Worm (Caenorhabditis elegans): ENCODE measurements around the gene zipt-9.
A peak's percentile ranks its signal among the peaks of the same experiment; 100 is the strongest.

The zipt-9 gene

ce11 chrV:13678542-13678941, 36.5 kb downstream of the zipt-9 start, which contains the start of the genes tag-65 and ccz-1:
TSS of gene tag-65 (minus strand) at chrV:13678587.
TSS of gene ccz-1 (plus strand) at chrV:13678875.
- TF ChIP-seq elt-3 (tag; optimal IDR thresholded peaks at IDR 0.05) = no peak
- peak; percentile 88 for TF ChIP-seq crh-2 (tag; optimal IDR thresholded peaks at IDR 0.05)
- TF ChIP-seq C34F6.9 (tag; optimal IDR thresholded peaks at IDR 0.05) = peak; percentile 97
- TF ChIP-seq unc-62 (GFP tag; optimal IDR thresholded peaks at IDR 0.05) = peak; percentile 57
- no peak for TF ChIP-seq peb-1 (tag; optimal IDR thresholded peaks at IDR 0.05)
- peak; percentile 78 for TF ChIP-seq snpc-4 (tag; optimal IDR thresholded peaks at IDR 0.05)
- peak; percentile 90 for TF ChIP-seq mab-5 (tag; optimal IDR thresholded peaks at IDR 0.05)
- TF ChIP-seq lin-39 (tag; optimal IDR thresholded peaks at IDR 0.05) = no peak
- TF ChIP-seq nhr-237 (tag; optimal IDR thresholded peaks at IDR 0.05) = peak; percentile 64
- TF ChIP-seq lin-11 (tag; optimal IDR thresholded peaks at IDR 0.05) = peak; percentile 31
- peak; percentile 93 for TF ChIP-seq gmeb-1 (tag; optimal IDR thresholded peaks at IDR 0.05)
- no peak for TF ChIP-seq ztf-1 (GFP tag; conservative IDR thresholded peaks at IDR 0.05)
- TF ChIP-seq nhr-6 (tag; optimal IDR thresholded peaks at IDR 0.05) = no peak
- TF ChIP-seq skn-1 (tag; optimal IDR thresholded peaks at IDR 0.05) = no peak
- no peak for TF ChIP-seq ztf-4 (tag; optimal IDR thresholded peaks at IDR 0.05)
- TF ChIP-seq ZK546.5 (tag; optimal IDR thresholded peaks at IDR 0.05) = peak; percentile 24
- no peak for TF ChIP-seq elt-1 (tag; optimal IDR thresholded peaks at IDR 0.05)
- TF ChIP-seq ceh-16 (tag; optimal IDR thresholded peaks at IDR 0.05) = peak; percentile 27
- TF ChIP-seq nhr-10 (tag; optimal IDR thresholded peaks at IDR 0.05) = no peak
- TF ChIP-seq fos-1 (tag; optimal IDR thresholded peaks at IDR 0.05) = peak; percentile 69
- TF ChIP-seq dmd-4 (tag; optimal IDR thresholded peaks at IDR 0.05) = peak; percentile 33
- no peak for TF ChIP-seq ceh-82 (tag; optimal IDR thresholded peaks at IDR 0.05)
- TF ChIP-seq ama-1 (optimal IDR thresholded peaks at IDR 0.05) = peak; percentile 35
- peak; percentile 87 to 94 for TF ChIP-seq lsy-2 (tag; optimal IDR thresholded peaks at IDR 0.05)
- peak; percentile 80 for TF ChIP-seq sma-3 (GFP tag; optimal IDR thresholded peaks at IDR 0.05)
- no peak for TF ChIP-seq unc-39 (tag; optimal IDR thresholded peaks at IDR 0.05)
- no peak for TF ChIP-seq nhr-23 (tag; optimal IDR thresholded peaks at IDR 0.05)
- TF ChIP-seq sma-9 (GFP tag; optimal IDR thresholded peaks at IDR 0.05) = peak; percentile 94
- TF ChIP-seq sma-9 (tag; optimal IDR thresholded peaks at IDR 0.05) = no peak
- no peak for TF ChIP-seq nhr-11 (tag; optimal IDR thresholded peaks at IDR 0.05)
- TF ChIP-seq sem-4 (tag; optimal IDR thresholded peaks at IDR 0.05) = peak; percentile 57
- TF ChIP-seq blmp-1 (tag; optimal IDR thresholded peaks at IDR 0.05; ENCODE audit: insufficient read depth) = peak; percentile 60
- TF ChIP-seq R02D3.7 (tag; optimal IDR thresholded peaks at IDR 0.05) = peak; percentile 68
- TF ChIP-seq unc-55 (GFP tag; optimal IDR thresholded peaks at IDR 0.05) = peak; percentile 97
- TF ChIP-seq F13H6.1 (tag; optimal IDR thresholded peaks at IDR 0.05) = peak; percentile 86
- TF ChIP-seq mdl-1 (tag; optimal IDR thresholded peaks at IDR 0.05) = peak in 1 of 2 experiments; percentile 54
- TF ChIP-seq nhr-129 (tag; optimal IDR thresholded peaks at IDR 0.05) = peak; percentile 59
- TF ChIP-seq lin-13 (GFP tag; optimal IDR thresholded peaks at IDR 0.05) = peak; percentile 87
- TF ChIP-seq zag-1 (tag; optimal IDR thresholded peaks at IDR 0.05) = peak; percentile 41
- no peak for TF ChIP-seq aly-2 (tag; optimal IDR thresholded peaks at IDR 0.05)
- peak; percentile 87 for TF ChIP-seq nhr-21 (tag; optimal IDR thresholded peaks at IDR 0.05)
- peak; percentile 38 for TF ChIP-seq Y55F3AM.14 (GFP tag; optimal IDR thresholded peaks at IDR 0.05)
- peak; percentile 90 for TF ChIP-seq nhr-25 (tag; optimal IDR thresholded peaks at IDR 0.05)
- no peak for TF ChIP-seq nhr-12 (tag; optimal IDR thresholded peaks at IDR 0.05)
- no peak for TF ChIP-seq alr-1 (tag; optimal IDR thresholded peaks at IDR 0.05)
- TF ChIP-seq nhr-77 (tag; optimal IDR thresholded peaks at IDR 0.05) = no peak
- peak; percentile 43 for TF ChIP-seq egl-27 (tag; optimal IDR thresholded peaks at IDR 0.05)
- no peak for TF ChIP-seq mbf-1 (tag; optimal IDR thresholded peaks at IDR 0.05)
- TF ChIP-seq ztf-11 (tag; optimal IDR thresholded peaks at IDR 0.05) = no peak
